Fruit fly (Drosophila melanogaster) whole organism, embryonic: Measurements from ENCODE around the gene Muc68Ca.

Source experiments
- Ada2b ChIP-seq: fragments of 200-800 bp; sonication (Bioruptor generic); IDR thresholded peaks from 2 replicates; pipeline ENCODE4 v1.3.6; 2022; ENCODE audit warnings: missing biosample characterization, missing genetic modification characterization
- Aef1 ChIP-seq: fragments of 200-800 bp; sonication (Bioruptor generic); IDR thresholded peaks from 3 replicates; pipeline ENCODE4 v1.3.6; 2022; ENCODE audit warnings: missing biosample characterization, missing genetic modification characterization
- Atf3 ChIP-seq: fragments of 200-800 bp; sonication (Bioruptor generic); optimal IDR thresholded peaks from 3 replicates; lab custom pipeline; 2016; ENCODE audit warnings: missing biosample characterization, missing genetic modification characterization
- B-H2 ChIP-seq: fragments of 200-800 bp; sonication (Bioruptor generic); optimal IDR thresholded peaks from 2 replicates; lab custom pipeline; 2018; ENCODE audit warnings: missing biosample characterization, mild to moderate bottlenecking, missing genetic modification characterization
- C15 ChIP-seq: fragments of 200-800 bp; sonication (Bioruptor generic); IDR thresholded peaks from 3 replicates; pipeline ENCODE4 v1.3.6; 2022; ENCODE audit warnings: missing biosample characterization, missing genetic modification characterization
- CG12391 ChIP-seq: fragments of 200-800 bp; sonication (Bioruptor generic); optimal IDR thresholded peaks from 3 replicates; lab custom pipeline; 2018; ENCODE audit warnings: missing biosample characterization, mild to moderate bottlenecking, missing genetic modification characterization, moderate library complexity
- CG13296 ChIP-seq: fragments of 200-800 bp; sonication (Bioruptor generic); optimal IDR thresholded peaks from 3 replicates; lab custom pipeline; 2018; ENCODE audit warnings: missing biosample characterization, mild to moderate bottlenecking, missing genetic modification characterization
- CG14441 ChIP-seq: fragments of 200-800 bp; sonication (Bioruptor generic); IDR thresholded peaks from 2 replicates; pipeline ENCODE4 v1.3.6; 2022; ENCODE audit warnings: missing biosample characterization, missing genetic modification characterization
- CG15514 ChIP-seq: fragments of 200-800 bp; sonication (Bioruptor generic); optimal IDR thresholded peaks from 3 replicates; lab custom pipeline; 2017; ENCODE audit warnings: missing biosample characterization, missing genetic modification characterization, mild to moderate bottlenecking, moderate library complexity, missing genetic modification reagents
- CG18476 ChIP-seq: fragments of 200-800 bp; sonication (Bioruptor generic); optimal IDR thresholded peaks from 2 replicates; lab custom pipeline; 2016; ENCODE audit warnings: missing biosample characterization, mild to moderate bottlenecking, missing genetic modification characterization
- CG2116 ChIP-seq: fragments of 200-800 bp; sonication (Bioruptor generic); optimal IDR thresholded peaks from 3 replicates; lab custom pipeline; 2018; ENCODE audit warnings: missing biosample characterization, mild to moderate bottlenecking, missing genetic modification characterization
- CG2129 ChIP-seq: fragments of 200-800 bp; sonication (Bioruptor generic); IDR thresholded peaks from 2 replicates; pipeline ENCODE4 v1.3.6; 2022; ENCODE audit warnings: missing biosample characterization, missing genetic modification characterization; ENCODE audit not compliant: partially characterized antibody
- CG30403 ChIP-seq: fragments of 200-800 bp; sonication (Bioruptor generic); optimal IDR thresholded peaks from 3 replicates; lab custom pipeline; 2016; ENCODE audit warnings: missing biosample characterization, missing genetic modification characterization
- CG34224 ChIP-seq: fragments of 200-800 bp; sonication (Bioruptor generic); IDR thresholded peaks from 3 replicates; pipeline ENCODE4 v1.3.6; 2022; ENCODE audit warnings: missing biosample characterization, missing genetic modification characterization; ENCODE audit not compliant: partially characterized antibody
- CG3726 ChIP-seq: fragments of 200-800 bp; sonication (Bioruptor generic); IDR thresholded peaks from 3 replicates; pipeline ENCODE4, ENCODE4 v1.3.6; 2022; ENCODE audit warnings: missing biosample characterization, missing genetic modification characterization
- CG3838 ChIP-seq: fragments of 200-800 bp; sonication (Bioruptor generic); optimal IDR thresholded peaks from 3 replicates; lab custom pipeline; 2016; ENCODE audit warnings: missing biosample characterization, missing genetic modification characterization
- CG4730 ChIP-seq: fragments of 200-800 bp; sonication (Bioruptor generic); IDR thresholded peaks from 2 replicates; pipeline ENCODE4 v1.3.6; 2022; ENCODE audit warnings: missing biosample characterization, missing genetic modification characterization
- CG8388 ChIP-seq: fragments of 200-800 bp; sonication (Bioruptor generic); optimal IDR thresholded peaks from 2 replicates; lab custom pipeline; 2019; ENCODE audit warnings: missing biosample characterization, mild to moderate bottlenecking, missing genetic modification characterization, moderate library complexity
- CG9609 ChIP-seq: fragments of 200-800 bp; sonication (Bioruptor generic); optimal IDR thresholded peaks from 3 replicates; lab custom pipeline; 2016; ENCODE audit warnings: missing biosample characterization, missing genetic modification characterization
- CG9727 ChIP-seq: fragments of 200-800 bp; sonication (Bioruptor generic); optimal IDR thresholded peaks from 3 replicates; lab custom pipeline; 2017; ENCODE audit warnings: missing biosample characterization, mild to moderate bottlenecking, missing genetic modification characterization
- Chrac-16 ChIP-seq: fragments of 200-800 bp; sonication (Bioruptor generic); optimal IDR thresholded peaks from 3 replicates; lab custom pipeline; 2016; ENCODE audit warnings: missing biosample characterization, missing genetic modification characterization
- Dbx ChIP-seq: fragments of 200-800 bp; sonication (Bioruptor generic); IDR thresholded peaks from 3 replicates; pipeline ENCODE4 v1.3.6; 2022; ENCODE audit warnings: missing biosample characterization, missing genetic modification characterization
- Drgx ChIP-seq: fragments of 200-800 bp; sonication (Bioruptor generic); IDR thresholded peaks from 2 replicates; pipeline ENCODE4 v1.3.6; 2022; ENCODE audit warnings: missing biosample characterization, missing genetic modification characterization
- ERR ChIP-seq: fragments of 200-800 bp; sonication (Bioruptor generic); optimal IDR thresholded peaks from 2 replicates; lab custom pipeline; 2016; ENCODE audit warnings: missing biosample characterization, missing genetic modification characterization
- Elba2 ChIP-seq: fragments of 200-800 bp; sonication (Bioruptor generic); optimal IDR thresholded peaks from 3 replicates; lab custom pipeline; 2016; ENCODE audit warnings: missing biosample characterization, missing genetic modification characterization
- Fer1 ChIP-seq: fragments of 200-800 bp; sonication (Bioruptor generic); optimal IDR thresholded peaks from 2 replicates; lab custom pipeline; 2017; ENCODE audit warnings: missing biosample characterization, mild to moderate bottlenecking, missing genetic modification characterization
- Hr51 ChIP-seq, 2 experiments: fragments of 200-800 bp; sonication (Bioruptor generic); optimal IDR thresholded peaks; 2 replicates in 1 of 2; 3 replicates in 1 of 2; lab custom pipeline; 2016 to 2018; ENCODE audit warnings: missing biosample characterization in 2 of 2, missing genetic modification characterization in 2 of 2, mild to moderate bottlenecking in 1 of 2, moderate library complexity in 1 of 2
- Lim3 ChIP-seq: fragments of 200-800 bp; sonication (Bioruptor generic); IDR thresholded peaks from 2 replicates; pipeline ENCODE4 v1.3.6; 2022; ENCODE audit warnings: missing biosample characterization, missing genetic modification characterization
- MESR4 ChIP-seq: fragments of 200-800 bp; sonication (Bioruptor generic); optimal IDR thresholded peaks from 2 replicates; lab custom pipeline; 2018; ENCODE audit warnings: missing biosample characterization, mild to moderate bottlenecking, missing genetic modification characterization, moderate library complexity
- Mad ChIP-seq: fragments of 200-800 bp; sonication (Bioruptor generic); optimal IDR thresholded peaks from 2 replicates; lab custom pipeline; 2016; ENCODE audit warnings: missing biosample characterization, missing genetic modification characterization
- Optix ChIP-seq: fragments of 200-800 bp; sonication (Bioruptor generic); IDR thresholded peaks from 3 replicates; pipeline ENCODE4 v1.3.6; 2022; ENCODE audit warnings: missing biosample characterization, missing genetic modification characterization
- Spps ChIP-seq: fragments of 200-800 bp; sonication (Bioruptor generic); optimal IDR thresholded peaks from 2 replicates; lab custom pipeline; 2018; ENCODE audit warnings: missing biosample characterization, mild to moderate bottlenecking, missing genetic modification characterization
- bigmax ChIP-seq: fragments of 200-800 bp; sonication (Bioruptor generic); optimal IDR thresholded peaks from 2 replicates; lab custom pipeline; 2018; ENCODE audit warnings: missing biosample characterization, mild to moderate bottlenecking, missing genetic modification characterization
- chm ChIP-seq: fragments of 200-800 bp; sonication (Bioruptor generic); IDR thresholded peaks from 2 replicates; pipeline ENCODE4 v1.3.6; 2022; ENCODE audit warnings: missing biosample characterization, missing genetic modification characterization
- crol ChIP-seq: fragments of 200-800 bp; sonication (Bioruptor generic); IDR thresholded peaks from 2 replicates; pipeline ENCODE4 v1.3.6; 2022; ENCODE audit warnings: missing biosample characterization, missing genetic modification characterization
- dimm ChIP-seq: fragments of 200-800 bp; sonication (Bioruptor generic); IDR thresholded peaks from 2 replicates; pipeline ENCODE4 v1.3.6; 2022; ENCODE audit warnings: missing biosample characterization, missing genetic modification characterization
- ems ChIP-seq: fragments of 200-800 bp; sonication (Bioruptor generic); optimal IDR thresholded peaks from 3 replicates; lab custom pipeline; 2016; ENCODE audit warnings: missing biosample characterization, missing genetic modification characterization
- en ChIP-seq: fragments of 200-800 bp; sonication (Bioruptor generic); optimal IDR thresholded peaks from 2 replicates; lab custom pipeline; 2016; ENCODE audit warnings: missing biosample characterization, missing genetic modification characterization
- gcm2 ChIP-seq: fragments of 200-800 bp; sonication (Bioruptor generic); optimal IDR thresholded peaks from 2 replicates; lab custom pipeline; 2016; ENCODE audit warnings: missing biosample characterization, missing genetic modification characterization
- gfzf ChIP-seq: fragments of 200-800 bp; sonication (Bioruptor generic); optimal IDR thresholded peaks from 2 replicates; lab custom pipeline; 2016; ENCODE audit warnings: missing biosample characterization, mild to moderate bottlenecking, missing genetic modification characterization, moderate library complexity
- ind ChIP-seq: fragments of 200-800 bp; sonication (Bioruptor generic); optimal IDR thresholded peaks from 3 replicates; lab custom pipeline; 2016; ENCODE audit warnings: missing biosample characterization, missing genetic modification characterization
- jigr1 ChIP-seq: fragments of 200-800 bp; sonication (Bioruptor generic); IDR thresholded peaks from 3 replicates; pipeline ENCODE4 v1.3.6; 2022; ENCODE audit warnings: missing biosample characterization, missing genetic modification characterization
- nau ChIP-seq: fragments of 200-800 bp; sonication (Bioruptor generic); optimal IDR thresholded peaks from 3 replicates; lab custom pipeline; 2017; ENCODE audit warnings: missing biosample characterization, mild to moderate bottlenecking, missing genetic modification characterization, missing genetic modification reagents
- phol ChIP-seq: fragments of 200-800 bp; sonication (Bioruptor generic); optimal IDR thresholded peaks from 3 replicates; lab custom pipeline; 2018; ENCODE audit warnings: missing biosample characterization, mild to moderate bottlenecking, missing genetic modification characterization, moderate library complexity
- repo ChIP-seq: fragments of 200-800 bp; sonication (Bioruptor generic); optimal IDR thresholded peaks from 2 replicates; lab custom pipeline; 2016; ENCODE audit warnings: missing biosample characterization, missing genetic modification characterization
- shn ChIP-seq: fragments of 200-800 bp; sonication (Bioruptor generic); optimal IDR thresholded peaks from 3 replicates; lab custom pipeline; 2016; ENCODE audit warnings: missing biosample characterization, missing genetic modification characterization
- sima ChIP-seq: fragments of 200-800 bp; sonication (Bioruptor generic); optimal IDR thresholded peaks from 2 replicates; lab custom pipeline; 2016; ENCODE audit warnings: missing biosample characterization, missing genetic modification characterization
- sr ChIP-seq: fragments of 200-800 bp; sonication (Bioruptor generic); IDR thresholded peaks from 3 replicates; pipeline ENCODE4 v1.3.6; 2022; ENCODE audit warnings: missing biosample characterization, missing genetic modification characterization
- tll ChIP-seq, 2 experiments: fragments of 200-800 bp in 1 of 2; fragments of >200 bp in 1 of 2; sonication (Bioruptor generic) in 1 of 2; optimal IDR thresholded peaks; 2 replicates each; lab custom pipeline; 2017 to 2019; ENCODE audit warnings: missing biosample characterization in 2 of 2, missing genetic modification characterization in 2 of 2, mild to moderate bottlenecking in 1 of 2, moderate library complexity in 1 of 2
- unpg ChIP-seq: fragments of 200-800 bp; sonication (Bioruptor generic); optimal IDR thresholded peaks from 3 replicates; lab custom pipeline; 2018; ENCODE audit warnings: missing biosample characterization, mild to moderate bottlenecking, missing genetic modification characterization, moderate library complexity
- vnd ChIP-seq: fragments of 200-800 bp; sonication (Bioruptor generic); IDR thresholded peaks from 3 replicates; pipeline ENCODE4 v1.3.6; 2022; ENCODE audit warnings: missing biosample characterization, missing genetic modification characterization; ENCODE audit not compliant: partially characterized antibody

Gene Muc68Ca

DNA sequence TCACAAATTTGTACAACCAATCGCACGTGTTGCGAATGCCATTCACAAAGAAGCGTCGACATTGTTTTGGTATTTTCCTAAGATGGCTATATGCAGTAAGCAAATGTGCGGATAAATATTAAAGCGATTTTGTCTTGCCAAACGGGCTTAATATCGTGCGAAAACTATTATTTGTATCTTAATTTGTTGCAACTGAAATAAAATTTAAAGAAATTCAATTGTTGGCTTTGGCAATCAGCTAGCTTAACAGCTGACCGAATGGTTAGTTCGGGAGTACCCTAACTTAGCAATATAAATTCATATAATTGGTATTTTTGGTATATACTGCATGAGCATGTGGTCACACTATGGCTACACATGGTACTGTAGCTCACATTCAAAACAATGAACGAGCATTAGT is 28.5 kb upstream of the Muc68Ca start, which contains the start of the genes RIOK1 and Polr3H (continued):
- peak; percentile 67 for TF ChIP-seq Mad (GFP tag; lab: Kevin White, UChicago)
- TF ChIP-seq CG12391 (tag; lab: Kevin White, UChicago): peak; percentile 79
- peak; percentile 51; the same call in 1 of the 3 replicates for TF ChIP-seq Dbx (GFP tag; lab: Robert Waterston, UW)
- TF ChIP-seq Elba2: peak; percentile 30
- no peak for TF ChIP-seq crol (GFP tag; lab: Robert Waterston, UW)
- TF ChIP-seq shn: peak; percentile 67
- TF ChIP-seq CG9727 (GFP tag; lab: Kevin White, UChicago): peak; percentile 33
- no peak for TF ChIP-seq CG2129
- no peak for TF ChIP-seq CG34224 (GFP tag; lab: Robert Waterston, UW)
- peak; percentile 53 for TF ChIP-seq CG2116 (GFP tag; lab: Kevin White, UChicago)
- peak in 1 of 2 experiments; percentile 63 for TF ChIP-seq Hr51 (GFP tag; optimal IDR thresholded peaks at IDR 0.05; lab: Kevin White, UChicago)
- peak; percentile 61; the same call in 2 of the 3 replicates for TF ChIP-seq Aef1 (GFP tag; lab: Robert Waterston, UW)
- TF ChIP-seq ems: peak; percentile 83
- TF ChIP-seq en (GFP tag; lab: Kevin White, UChicago): peak; percentile 8
- peak; percentile 66 for TF ChIP-seq CG30403 (GFP tag; lab: Kevin White, UChicago)
- no peak; the same call in none of the 3 replicates for TF ChIP-seq Optix (GFP tag; lab: Robert Waterston, UW)
- TF ChIP-seq CG18476 (GFP tag; lab: Kevin White, UChicago): peak; percentile 72
- no peak for TF ChIP-seq Fer1
- peak; percentile 76 for TF ChIP-seq CG9609 (GFP tag; lab: Kevin White, UChicago)
- TF ChIP-seq vnd (GFP tag; lab: Robert Waterston, UW): no peak
- peak; percentile 76 for TF ChIP-seq ind (GFP tag; lab: Kevin White, UChicago)
- peak; percentile 60 for TF ChIP-seq Ada2b (GFP tag; lab: Robert Waterston, UW)
- peak; percentile 34 for TF ChIP-seq CG3838 (GFP tag; lab: Kevin White, UChicago)
- TF ChIP-seq CG14441 (GFP tag; lab: Robert Waterston, UW): 0 out of 2 replicates have a peak, but pooled peaks have one; percentile 69
- TF ChIP-seq sima: no peak
- TF ChIP-seq C15 (GFP tag; lab: Robert Waterston, UW): no peak
- peak; percentile 75 for TF ChIP-seq Chrac-16
- no peak for TF ChIP-seq nau (GFP tag; lab: Kevin White, UChicago)
- no peak for TF ChIP-seq Lim3 (GFP tag; lab: Robert Waterston, UW)
- peak; percentile 23; the same call in 1 of the 2 replicates for TF ChIP-seq CG4730
- no peak for TF ChIP-seq sr
- peak; percentile 56 for TF ChIP-seq ERR
- TF ChIP-seq Drgx: peak; percentile 46; the same call in 1 of the 2 replicates
- peak; percentile 27 for TF ChIP-seq Spps (tag; lab: Kevin White, UChicago)
- TF ChIP-seq gfzf (GFP tag; lab: Kevin White, UChicago): peak; percentile 62
- TF ChIP-seq CG8388 (GFP tag; lab: Kevin White, UChicago): peak; percentile 48
- peak; percentile 1 for TF ChIP-seq bigmax
- TF ChIP-seq CG13296 (GFP tag; lab: Kevin White, UChicago): no peak
- peak; percentile 47 for TF ChIP-seq Atf3 (GFP tag; lab: Kevin White, UChicago)
- TF ChIP-seq B-H2 (GFP tag; lab: Kevin White, UChicago): no peak
- TF ChIP-seq dimm: no peak
- TF ChIP-seq chm: no peak
- no peak for TF ChIP-seq CG3726 (GFP tag; lab: Robert Waterston, UW)
- peak; percentile 62 for TF ChIP-seq gcm2
- TF ChIP-seq MESR4 (GFP tag; lab: Kevin White, UChicago): peak; percentile 15
- peak; percentile 96 for TF ChIP-seq phol (tag; lab: Kevin White, UChicago)
- no peak for TF ChIP-seq jigr1 (GFP tag; lab: Robert Waterston, UW)
- peak; percentile 71 for TF ChIP-seq CG15514
- TF ChIP-seq unpg (GFP tag; lab: Kevin White, UChicago): no peak
- peak; percentile 24 for TF ChIP-seq repo (GFP tag; lab: Kevin White, UChicago)
- no peak for TF ChIP-seq tll (GFP tag; optimal IDR thresholded peaks at IDR 0.05; lab: Kevin White, UChicago)
